Worm (Caenorhabditis elegans): Measurements from ENCODE around the gene B0432.7.
"Not testable (repeated sequence)": the region's sequence is repeated elsewhere in the genome, so short reads cannot be mapped to it uniquely, and the experiment has no call there.

B0432.7 gene

ce11 chrII:321183-321582 is 47.4 kb upstream of the B0432.7 start:
- TF ChIP-seq hmg-1.2 (GFP tag; IDR thresholded peaks at IDR 0.05) (0 out of 2 replicates have a peak, but pooled peaks have one; percentile 2), atf-7 (tag; optimal IDR thresholded peaks at IDR 0.05) (no peak), B0336.3 (GFP tag; IDR thresholded peaks at IDR 0.05) (0 out of 2 replicates have a peak, but pooled peaks have one; percentile 13), D2030.7 (GFP tag; IDR thresholded peaks at IDR 0.05) (no peak)

ce11 chrII:320783-321182 is 47.0 kb upstream of the B0432.7 start:
- TF ChIP-seq hmg-1.2 (GFP tag; IDR thresholded peaks at IDR 0.05): 0 out of 2 replicates have a peak, but pooled peaks have one; percentile 19
- no peak for TF ChIP-seq F33H1.4 (GFP tag; IDR thresholded peaks at IDR 0.05)

ce11 chrII:319459-319858 is 45.7 kb upstream of the B0432.7 start, which contains the start of gene far-7:
Gene far-7, plus strand, starts transcription at chrII:319789.
- TF ChIP-seq snpc-3.4 (tag; optimal IDR thresholded peaks at IDR 0.05) (no peak), B0261.1 (tag; optimal IDR thresholded peaks at IDR 0.05) (no peak), tbx-9 (tag; optimal IDR thresholded peaks at IDR 0.05; ENCODE audit: borderline replicate concordance) (no peak), mel-28 (tag; optimal IDR thresholded peaks at IDR 0.05; ENCODE audit: borderline replicate concordance) (no peak), hlh-26 (GFP tag; conservative IDR thresholded peaks at IDR 0.05) (no peak), him-1 (tag; optimal IDR thresholded peaks at IDR 0.05) (no peak), C17E4.6 (GFP tag; IDR thresholded peaks at IDR 0.05) (no peak), bed-2 (GFP tag; IDR thresholded peaks at IDR 0.05) (no peak)

ce11 chrII:313540-313939 is 39.8 kb upstream of the B0432.7 start:
- no peak for TF ChIP-seq hmg-1.2 (GFP tag; IDR thresholded peaks at IDR 0.05)
- no peak for TF ChIP-seq rec-8 (tag; optimal IDR thresholded peaks at IDR 0.05)
- TF ChIP-seq B0336.3 (GFP tag; IDR thresholded peaks at IDR 0.05): no peak
- TF ChIP-seq C06A6.2 (GFP tag; conservative IDR thresholded peaks at IDR 0.05): no peak
- no peak for TF ChIP-seq ceh-58 (GFP tag; IDR thresholded peaks at IDR 0.05)
- TF ChIP-seq nhr-80 (tag; optimal IDR thresholded peaks at IDR 0.05): no peak
- TF ChIP-seq let-607 (tag; optimal IDR thresholded peaks at IDR 0.05): no peak

- not testable (repeated sequence) for TF ChIP-seq ztf-28 (GFP tag; IDR thresholded peaks at IDR 0.05); B0019.2 (GFP tag; conservative IDR thresholded peaks at IDR 0.05); zfh-2 (GFP tag; conservative IDR thresholded peaks at IDR 0.05)
Observed at ce11 chrII:312110-312509, 38.3 kb upstream of the B0432.7 start, which contains the start of gene mps-2. Gene mps-2, minus strand, starts transcription at chrII:312210.

- TF ChIP-seq hrde-1 (tag; optimal IDR thresholded peaks at IDR 0.05; ENCODE audit: borderline replicate concordance) (no peak), K11D2.4 (GFP tag; IDR thresholded peaks at IDR 0.05) (no peak), nfya-1 (tag; optimal IDR thresholded peaks at IDR 0.05; ENCODE audit: borderline replicate concordance, insufficient read depth) (no peak), attf-6 (GFP tag; IDR thresholded peaks at IDR 0.05) (no peak), him-1 (tag; optimal IDR thresholded peaks at IDR 0.05) (no peak), nhr-179 (tag; optimal IDR thresholded peaks at IDR 0.05) (no peak), D2030.7 (GFP tag; IDR thresholded peaks at IDR 0.05) (no peak), unc-62 (GFP tag; optimal IDR thresholded peaks at IDR 0.05) (no peak), Y56A3A.18 (GFP tag; IDR thresholded peaks at IDR 0.05) (no peak), ztf-25 (GFP tag; IDR thresholded peaks at IDR 0.05) (no peak), ama-1 (optimal IDR thresholded peaks at IDR 0.05) (no peak), ama-1 (GFP tag; optimal IDR thresholded peaks at IDR 0.05) (no peak), let-607 (tag; optimal IDR thresholded peaks at IDR 0.05) (no peak), ceh-91 (GFP tag; IDR thresholded peaks at IDR 0.05) (no peak), unc-130 (GFP tag; optimal IDR thresholded peaks at IDR 0.05) (no peak)
Observed at ce11 chrII:307154-307553, 33.4 kb upstream of the B0432.7 start, which contains the start of gene K01A2.4. Gene K01A2.4, plus strand, starts transcription at chrII:307454.
